Fruit fly (Drosophila melanogaster): ENCODE data around the gene CG32512.

Gene CG32512

dm6 chrX:21067474-21067873 lies at the start of gene CG32512:
TSS of gene CG32512 (minus strand) at chrX:21067540.
- TF ChIP-seq noc (tag; optimal IDR thresholded peaks at IDR 0.05), result no peak

- no peak for TF ChIP-seq noc (tag; optimal IDR thresholded peaks at IDR 0.05)
Observed at dm6 chrX:21116864-21117464, 49.6 kb upstream of the CG32512 start, which contains the start of the genes unc and CG15445. TSS of gene unc (minus strand) at chrX:21116914. TSS of gene CG15445 (plus strand) at chrX:21117159.

- no peak for TF ChIP-seq noc (tag; optimal IDR thresholded peaks at IDR 0.05)
Observed at dm6 chrX:21106269-21106668, 38.9 kb upstream of the CG32512 start, which contains the start of gene CG1503. TSS of gene CG1503 (minus strand) at chrX:21106369.

dm6 chrX:21102106-21102505 lies 34.8 kb upstream of the CG32512 start, which contains the start of gene CG15446:
TSS of gene CG15446 (minus strand) at chrX:21102206.
- TF ChIP-seq noc (tag; optimal IDR thresholded peaks at IDR 0.05), result no peak

dm6 chrX:21093544-21093943 lies 26.2 kb upstream of the CG32512 start, which contains the start of gene stg1:
TSS of gene stg1 (plus strand) at chrX:21093844.
- TF ChIP-seq noc (tag; optimal IDR thresholded peaks at IDR 0.05), result no peak

dm6 chrX:21083246-21083645 lies 15.9 kb upstream of the CG32512 start:
- no peak for TF ChIP-seq noc (tag; optimal IDR thresholded peaks at IDR 0.05)

- TF ChIP-seq noc (tag; optimal IDR thresholded peaks at IDR 0.05), result no peak
Observed at dm6 chrX:21080335-21080734, 13.0 kb upstream of the CG32512 start.

dm6 chrX:21074329-21074708 lies 7.0 kb upstream of the CG32512 start:
- no peak for TF ChIP-seq noc (tag; optimal IDR thresholded peaks at IDR 0.05)

dm6 chrX:21073641-21074328 lies 6.4 kb upstream of the CG32512 start:
- no peak for TF ChIP-seq noc (tag; optimal IDR thresholded peaks at IDR 0.05)

dm6 chrX:21072953-21073352 lies 5.6 kb upstream of the CG32512 start:
- peak; percentile 74 for TF ChIP-seq noc (tag; optimal IDR thresholded peaks at IDR 0.05)

dm6 chrX:21071693-21072357 lies 4.5 kb upstream of the CG32512 start:
- no peak for TF ChIP-seq noc (tag; optimal IDR thresholded peaks at IDR 0.05)

- TF ChIP-seq noc (tag; optimal IDR thresholded peaks at IDR 0.05), result no peak
Observed at dm6 chrX:21067908-21068307, 568 bp upstream of the CG32512 start.

- TF ChIP-seq noc (tag; optimal IDR thresholded peaks at IDR 0.05), result no peak
Observed at dm6 chrX:21065775-21066174, 1.6 kb downstream of the CG32512 start.

- no peak for TF ChIP-seq noc (tag; optimal IDR thresholded peaks at IDR 0.05)
Observed at dm6 chrX:21064927-21065326, 2.4 kb downstream of the CG32512 start.

dm6 chrX:21060579-21060978 lies 6.8 kb downstream of the CG32512 start:
- TF ChIP-seq noc (tag; optimal IDR thresholded peaks at IDR 0.05), result no peak

dm6 chrX:21058991-21059390 lies 8.3 kb downstream of the CG32512 start:
- TF ChIP-seq noc (tag; optimal IDR thresholded peaks at IDR 0.05), result peak; percentile 83

- TF ChIP-seq noc (tag; optimal IDR thresholded peaks at IDR 0.05), result no peak
Observed at dm6 chrX:21058437-21058836, 8.9 kb downstream of the CG32512 start.
